Worm (Caenorhabditis elegans) whole organism, L2 larva: Measurements from ENCODE around the gene K08E7.8.
A peak's percentile ranks its signal among the peaks of the same experiment; 100 is the strongest.

ENCODE experiments used
- C34F6.9 ChIP-seq: fragments of 150-350 bp; optimal IDR thresholded peaks from 2 replicates; lab custom pipeline; 2014; ENCODE audit warnings: missing biosample characterization, missing genetic modification characterization
- F13H6.1 ChIP-seq: sonication (generic microtip); optimal IDR thresholded peaks from 2 replicates; lab custom pipeline; 2016; ENCODE audit warnings: missing genetic modification characterization, missing compliant biosample characterization
- R02D3.7 ChIP-seq: fragments of 150-350 bp; optimal IDR thresholded peaks from 2 replicates; lab custom pipeline; 2014; ENCODE audit warnings: missing biosample characterization, missing genetic modification characterization
- Y55F3AM.14 ChIP-seq: fragments of 200-800 bp; sonication (Bioruptor generic); optimal IDR thresholded peaks from 2 replicates; lab custom pipeline; 2018; ENCODE audit warnings: mild to moderate bottlenecking, missing genetic modification characterization, missing compliant biosample characterization
- aly-2 ChIP-seq: fragments of 150-350 bp; optimal IDR thresholded peaks from 2 replicates; lab custom pipeline; 2014; ENCODE audit warnings: missing biosample characterization, missing genetic modification characterization
- ama-1 ChIP-seq: fragments of 150-350 bp; optimal IDR thresholded peaks from 2 replicates; lab custom pipeline; 2018; ENCODE audit warnings: inconsistent platforms
- blmp-1 ChIP-seq: sonication (generic microtip); optimal IDR thresholded peaks from 2 replicates; lab custom pipeline; 2017; ENCODE audit warnings: missing genetic modification characterization, mild to moderate bottlenecking, missing compliant biosample characterization, antibody characterized with exemption, moderate library complexity; ENCODE audit not compliant: insufficient read depth
- ceh-82 ChIP-seq: fragments of 150-350 bp; optimal IDR thresholded peaks from 2 replicates; lab custom pipeline; 2014; ENCODE audit warnings: missing biosample characterization, missing genetic modification characterization
- crh-2 ChIP-seq: sonication (generic microtip); optimal IDR thresholded peaks from 2 replicates; lab custom pipeline; 2017; ENCODE audit warnings: missing biosample characterization, missing genetic modification characterization
- fos-1 ChIP-seq: fragments of 150-350 bp; optimal IDR thresholded peaks from 2 replicates; lab custom pipeline; 2014; ENCODE audit warnings: missing biosample characterization, missing genetic modification characterization
- gmeb-1 ChIP-seq: fragments of 150-350 bp; optimal IDR thresholded peaks from 2 replicates; lab custom pipeline; 2014; ENCODE audit warnings: missing biosample characterization, missing genetic modification characterization
- lin-39 ChIP-seq: fragments of 150-350 bp; optimal IDR thresholded peaks from 2 replicates; lab custom pipeline; 2014; ENCODE audit warnings: missing biosample characterization, missing genetic modification reagents, missing genetic modification characterization
- lsy-2 ChIP-seq, 2 experiments: fragments of 150-350 bp in 1 of 2; sonication (generic microtip) in 1 of 2; optimal IDR thresholded peaks; 2 replicates each; lab custom pipeline; 2014 to 2017; ENCODE audit warnings: missing biosample characterization in 2 of 2, missing genetic modification characterization in 2 of 2
- mbf-1 ChIP-seq: sonication (generic microtip); optimal IDR thresholded peaks from 2 replicates; lab custom pipeline; 2017; ENCODE audit warnings: missing biosample characterization, missing genetic modification characterization
- nhr-11 ChIP-seq: fragments of 150-350 bp; optimal IDR thresholded peaks from 2 replicates; lab custom pipeline; 2014; ENCODE audit warnings: missing biosample characterization, missing genetic modification characterization
- nhr-12 ChIP-seq: fragments of 150-350 bp; optimal IDR thresholded peaks from 2 replicates; lab custom pipeline; 2014; ENCODE audit warnings: missing biosample characterization, missing genetic modification characterization
- nhr-129 ChIP-seq: fragments of 150-350 bp; optimal IDR thresholded peaks from 2 replicates; lab custom pipeline; 2014; ENCODE audit warnings: missing biosample characterization, missing genetic modification characterization
- nhr-23 ChIP-seq: fragments of 150-350 bp; optimal IDR thresholded peaks from 2 replicates; lab custom pipeline; 2014; ENCODE audit warnings: missing biosample characterization, missing genetic modification reagents, missing genetic modification characterization
- nhr-237 ChIP-seq: fragments of 150-350 bp; optimal IDR thresholded peaks from 2 replicates; lab custom pipeline; 2014; ENCODE audit warnings: missing biosample characterization, missing genetic modification characterization
- nhr-25 ChIP-seq: fragments of 150-350 bp; sonication (generic microtip); optimal IDR thresholded peaks from 3 replicates; lab custom pipeline; 2014; ENCODE audit warnings: missing biosample characterization, missing genetic modification characterization
- nhr-6 ChIP-seq: fragments of 150-350 bp; optimal IDR thresholded peaks from 2 replicates; lab custom pipeline; 2014; ENCODE audit warnings: missing biosample characterization, missing genetic modification characterization
- peb-1 ChIP-seq: fragments of 150-350 bp; optimal IDR thresholded peaks from 2 replicates; lab custom pipeline; 2014; ENCODE audit warnings: missing biosample characterization, missing genetic modification characterization
- sem-4 ChIP-seq: fragments of 150-350 bp; optimal IDR thresholded peaks from 2 replicates; lab custom pipeline; 2014; ENCODE audit warnings: missing biosample characterization, missing genetic modification reagents, missing genetic modification characterization
- skn-1 ChIP-seq: sonication (generic microtip); optimal IDR thresholded peaks from 2 replicates; lab custom pipeline; 2017; ENCODE audit warnings: missing biosample characterization, missing genetic modification characterization
- sma-9 ChIP-seq, 2 experiments: fragments of 150-350 bp in 1 of 2; sonication (generic microtip) in 1 of 2; optimal IDR thresholded peaks; 2 replicates each; lab custom pipeline; 2014 to 2016; ENCODE audit warnings: missing genetic modification characterization in 2 of 2, mild to moderate bottlenecking in 1 of 2, missing biosample characterization in 1 of 2, missing compliant biosample characterization in 1 of 2, missing genetic modification reagents in 1 of 2, moderate library complexity in 1 of 2
- unc-39 ChIP-seq: fragments of 150-350 bp; optimal IDR thresholded peaks from 2 replicates; lab custom pipeline; 2014; ENCODE audit warnings: missing biosample characterization, missing genetic modification characterization
- unc-55 ChIP-seq: fragments of 150-350 bp; sonication (generic microtip); optimal IDR thresholded peaks from 3 replicates; lab custom pipeline; 2014; ENCODE audit warnings: missing biosample characterization, missing genetic modification reagents, missing genetic modification characterization
- unc-62 ChIP-seq: fragments of 150-350 bp; optimal IDR thresholded peaks from 2 replicates; lab custom pipeline; 2014; ENCODE audit warnings: missing biosample characterization, missing genetic modification reagents, missing genetic modification characterization
- ztf-1 ChIP-seq: fragments of 200-800 bp; sonication (Bioruptor generic); conservative IDR thresholded peaks from 2 replicates; pipeline ENCODE4 v1.3.6; 2022; ENCODE audit warnings: missing genetic modification characterization, missing compliant biosample characterization
- ztf-11 ChIP-seq: sonication (generic microtip); optimal IDR thresholded peaks from 2 replicates; lab custom pipeline; 2017; ENCODE audit warnings: missing biosample characterization, missing genetic modification characterization

Gene K08E7.8

ce11 chrIV:12615122-12615745, 29.4 kb upstream of the K08E7.8 start:
- TF ChIP-seq F13H6.1 (tag; lab: Kevin White, UChicago) = peak; percentile 27
- no peak for TF ChIP-seq unc-55 (GFP tag; lab: Kevin White, UChicago)
- peak; percentile 33 for TF ChIP-seq nhr-129 (tag; lab: Kevin White, UChicago)
- peak; percentile 17 for TF ChIP-seq C34F6.9 (tag; lab: Kevin White, UChicago)

- TF ChIP-seq aly-2 = no peak
- no peak for TF ChIP-seq fos-1 (tag; lab: Kevin White, UChicago)
- TF ChIP-seq ztf-11 = no peak
- no peak for TF ChIP-seq crh-2
- TF ChIP-seq lin-39 = no peak
- no peak for TF ChIP-seq nhr-25 (tag; lab: Kevin White, UChicago)
- TF ChIP-seq R02D3.7 = no peak
- no peak for TF ChIP-seq nhr-11
- no peak for TF ChIP-seq mbf-1 (tag; lab: Kevin White, UChicago)
These were observed 28.8 kb upstream of the K08E7.8 start, which contains the start of gene efa-6 for ce11 chrIV:12614624-12615023. TSS of gene efa-6 (minus strand) at chrIV:12614724.

ce11 chrIV:12605401-12605800, 19.5 kb upstream of the K08E7.8 start, which contains the start of gene Y55D9A.2:
TSS of gene Y55D9A.2 (minus strand) at chrIV:12605431.
- TF ChIP-seq nhr-6 (tag; lab: Kevin White, UChicago) (no peak), C34F6.9 (tag; lab: Kevin White, UChicago) (peak; percentile 50), fos-1 (tag; lab: Kevin White, UChicago) (peak; percentile 29), blmp-1 (tag; lab: Kevin White, UChicago) (no peak), unc-55 (GFP tag; lab: Kevin White, UChicago) (peak; percentile 46), lsy-2 (tag; optimal IDR thresholded peaks at IDR 0.05; lab: Kevin White, UChicago) (peak in 1 of 2 experiments; percentile 67), unc-39 (no peak), unc-62 (no peak), gmeb-1 (tag; lab: Kevin White, UChicago) (peak; percentile 63)

ce11 chrIV:12600941-12601340, 15.1 kb upstream of the K08E7.8 start:
- TF ChIP-seq fos-1 (tag; lab: Kevin White, UChicago) = peak; percentile 85
- peak; percentile 25 for TF ChIP-seq crh-2
- peak; percentile 44 for TF ChIP-seq sma-9 (GFP tag; optimal IDR thresholded peaks at IDR 0.05; lab: Kevin White, UChicago)
- TF ChIP-seq sma-9 (tag; optimal IDR thresholded peaks at IDR 0.05; lab: Kevin White, UChicago) = no peak
- TF ChIP-seq skn-1 (tag; lab: Kevin White, UChicago) = no peak
- TF ChIP-seq, all 48 proteins: peak for 3

ce11 chrIV:12599158-12599557, 13.3 kb upstream of the K08E7.8 start, which contains the start of gene pgp-1:
TSS of gene pgp-1 (minus strand) at chrIV:12599169.
- TF ChIP-seq nhr-6 (tag; lab: Kevin White, UChicago) (no peak), peb-1 (tag; lab: Kevin White, UChicago) (no peak), sma-9 (GFP tag; optimal IDR thresholded peaks at IDR 0.05; lab: Kevin White, UChicago) (peak; percentile 83), sma-9 (tag; optimal IDR thresholded peaks at IDR 0.05; lab: Kevin White, UChicago) (no peak), fos-1 (tag; lab: Kevin White, UChicago) (peak; percentile 91), nhr-25 (tag; lab: Kevin White, UChicago) (no peak), Y55F3AM.14 (GFP tag; lab: Kevin White, UChicago) (no peak), crh-2 (peak; percentile 38), sem-4 (tag; lab: Kevin White, UChicago) (no peak)

- TF ChIP-seq ztf-1 (GFP tag; lab: Robert Waterston, UW) (no peak), skn-1 (tag; lab: Kevin White, UChicago) (no peak), peb-1 (tag; lab: Kevin White, UChicago) (no peak), ceh-82 (tag; lab: Kevin White, UChicago) (no peak), ama-1 (no peak), crh-2 (no peak), nhr-237 (no peak), nhr-12 (no peak), nhr-23 (tag; lab: Kevin White, UChicago) (no peak)
These were observed 11.1 kb upstream of the K08E7.8 start for ce11 chrIV:12596960-12597359.
